Worm (Caenorhabditis elegans) whole organism, late embryonic: ENCODE data around the gene R02F11.10.

ENCODE experiments used
- C38D4.7 ChIP-seq: fragments of 200-800 bp; sonication (Bioruptor generic); optimal IDR thresholded peaks from 2 replicates; lab custom pipeline; 2018; ENCODE audit warnings: mild to moderate bottlenecking, missing genetic modification characterization, moderate library complexity, missing compliant biosample characterization
- ets-4 ChIP-seq: sonication (generic microtip); optimal IDR thresholded peaks from 2 replicates; lab custom pipeline; 2016; ENCODE audit warnings: missing genetic modification characterization, missing compliant biosample characterization
- hlh-13 ChIP-seq: fragments of 200-800 bp; sonication (Bioruptor generic); optimal IDR thresholded peaks from 2 replicates; lab custom pipeline; 2018; ENCODE audit warnings: mild to moderate bottlenecking, missing genetic modification characterization, missing compliant biosample characterization
- lin-11 ChIP-seq: fragments of 200-800 bp; sonication (Bioruptor generic); optimal IDR thresholded peaks from 2 replicates; lab custom pipeline; 2018; ENCODE audit warnings: mild to moderate bottlenecking, missing genetic modification characterization, missing compliant biosample characterization
- pha-2 ChIP-seq: sonication (generic microtip); optimal IDR thresholded peaks from 2 replicates; lab custom pipeline; 2017; ENCODE audit warnings: mild to moderate bottlenecking, missing genetic modification characterization, missing compliant biosample characterization
- pros-1 ChIP-seq: fragments of 150-350 bp; optimal IDR thresholded peaks from 2 replicates; lab custom pipeline; 2014; ENCODE audit warnings: missing biosample characterization, missing genetic modification reagents, missing genetic modification characterization

The R02F11.10 gene

DNA sequence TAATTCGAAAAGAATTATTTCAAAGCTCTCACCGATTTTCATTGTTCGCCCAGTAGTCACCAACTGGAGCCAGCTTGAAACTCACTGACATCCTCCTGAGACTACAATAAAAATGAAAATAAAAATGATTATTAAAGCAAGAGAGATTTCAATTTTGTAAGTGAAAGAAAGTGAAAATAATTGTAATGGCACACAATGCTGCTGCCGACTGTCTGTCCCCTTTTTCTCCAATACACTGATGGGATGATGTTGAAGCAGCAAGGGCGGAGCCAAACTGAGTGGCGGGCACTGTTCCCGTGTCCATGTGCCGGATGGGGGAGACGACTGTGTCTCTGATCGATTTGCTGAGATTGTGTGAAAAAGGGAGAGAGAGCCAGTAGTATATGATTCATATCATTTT, 45.4 kb downstream of the R02F11.10 start, which contains the start of gene C37H5.14:
Gene C37H5.14 (minus strand): TSS at position 101 of the 400 bp plus-strand sequence.
- TF ChIP-seq C38D4.7 (GFP tag; lab: Kevin White, UChicago) (no peak), ets-4 (tag; lab: Kevin White, UChicago) (no peak), pha-2 (tag; lab: Kevin White, UChicago) (no peak), hlh-13 (GFP tag; lab: Kevin White, UChicago) (no peak), lin-11 (no peak), pros-1 (no peak)
